Fruit fly (Drosophila melanogaster) whole organism, embryonic: ENCODE measurements around the gene CG10993.

Experiments used
- Antp ChIP-seq: fragments of 200-800 bp; sonication (Bioruptor generic); optimal IDR thresholded peaks from 3 replicates; lab custom pipeline; 2016; ENCODE audit warnings: missing biosample characterization, missing genetic modification characterization
- Asciz ChIP-seq: fragments of 200-800 bp; sonication (Bioruptor generic); optimal IDR thresholded peaks from 2 replicates; lab custom pipeline; 2017; ENCODE audit warnings: missing biosample characterization, mild to moderate bottlenecking, missing genetic modification characterization, missing genetic modification reagents
- Atf-2 ChIP-seq: fragments of 200-800 bp; sonication (Bioruptor generic); optimal IDR thresholded peaks from 2 replicates; lab custom pipeline; 2016; ENCODE audit warnings: missing biosample characterization, missing genetic modification characterization
- CG10959 ChIP-seq: fragments of 200-800 bp; sonication (Bioruptor generic); IDR thresholded peaks from 2 replicates; pipeline ENCODE4 v1.3.6; 2022; ENCODE audit warnings: missing biosample characterization, missing genetic modification characterization
- CG11247 ChIP-seq: fragments of 200-800 bp; sonication (Bioruptor generic); IDR thresholded peaks from 2 replicates; pipeline ENCODE4 v1.3.6; 2022; ENCODE audit warnings: missing biosample characterization, missing genetic modification characterization
- CG14860 ChIP-seq: fragments of 200-800 bp; sonication (Bioruptor generic); IDR thresholded peaks from 3 replicates; pipeline ENCODE4 v1.3.6; 2022; ENCODE audit warnings: missing biosample characterization, missing genetic modification characterization; ENCODE audit not compliant: partially characterized antibody
- CG17802 ChIP-seq: fragments of 200-800 bp; sonication (Bioruptor generic); optimal IDR thresholded peaks from 2 replicates; lab custom pipeline; 2018; ENCODE audit warnings: missing biosample characterization, mild to moderate bottlenecking, missing genetic modification characterization, moderate library complexity
- CG1792 ChIP-seq: fragments of 200-800 bp; sonication (Bioruptor generic); optimal IDR thresholded peaks from 2 replicates; lab custom pipeline; 2016; ENCODE audit warnings: missing biosample characterization, missing genetic modification characterization
- CG2712 ChIP-seq: fragments of 200-800 bp; optimal IDR thresholded peaks from 3 replicates; lab custom pipeline; 2019; ENCODE audit warnings: missing biosample characterization, mild to moderate bottlenecking, missing genetic modification characterization, moderate library complexity
- CG3163 ChIP-seq: fragments of 200-800 bp; sonication (Bioruptor generic); optimal IDR thresholded peaks from 3 replicates; lab custom pipeline; 2016; ENCODE audit warnings: missing biosample characterization, missing genetic modification characterization
- CG34224 ChIP-seq: fragments of 200-800 bp; sonication (Bioruptor generic); IDR thresholded peaks from 3 replicates; pipeline ENCODE4 v1.3.6; 2022; ENCODE audit warnings: missing biosample characterization, missing genetic modification characterization; ENCODE audit not compliant: partially characterized antibody
- CG34376 ChIP-seq: fragments of 200-800 bp; sonication (Bioruptor generic); optimal IDR thresholded peaks from 2 replicates; lab custom pipeline; 2018; ENCODE audit warnings: missing biosample characterization, mild to moderate bottlenecking, missing genetic modification characterization
- CG43689 ChIP-seq: fragments of 200-800 bp; sonication (Bioruptor generic); IDR thresholded peaks from 2 replicates; pipeline ENCODE4 v1.3.6; 2022; ENCODE audit warnings: missing biosample characterization, missing genetic modification characterization
- CG6683 ChIP-seq: fragments of 200-800 bp; sonication (Bioruptor generic); optimal IDR thresholded peaks from 2 replicates; lab custom pipeline; 2017; ENCODE audit warnings: missing biosample characterization, mild to moderate bottlenecking, missing genetic modification characterization, missing genetic modification reagents
- CG7963 ChIP-seq: fragments of 200-800 bp; sonication (Bioruptor generic); IDR thresholded peaks from 3 replicates; pipeline ENCODE4 v1.3.6; 2022; ENCODE audit warnings: missing biosample characterization, missing genetic modification characterization; ENCODE audit not compliant: partially characterized antibody
- CoRest ChIP-seq: fragments of 200-800 bp; sonication (Bioruptor generic); optimal IDR thresholded peaks from 3 replicates; lab custom pipeline; 2018; ENCODE audit warnings: missing biosample characterization, mild to moderate bottlenecking, missing genetic modification characterization, moderate library complexity
- D19B ChIP-seq: fragments of 200-800 bp; sonication (Bioruptor generic); optimal IDR thresholded peaks from 2 replicates; lab custom pipeline; 2017; ENCODE audit warnings: missing biosample characterization, mild to moderate bottlenecking, missing genetic modification characterization
- Dbx ChIP-seq: fragments of 200-800 bp; sonication (Bioruptor generic); IDR thresholded peaks from 3 replicates; pipeline ENCODE4 v1.3.6; 2022; ENCODE audit warnings: missing biosample characterization, missing genetic modification characterization
- Deaf1 ChIP-seq: fragments of 200-800 bp; optimal IDR thresholded peaks from 3 replicates; lab custom pipeline; 2019; ENCODE audit warnings: missing biosample characterization, mild to moderate bottlenecking, missing genetic modification characterization, moderate library complexity
- Elba2 ChIP-seq: fragments of 200-800 bp; sonication (Bioruptor generic); optimal IDR thresholded peaks from 3 replicates; lab custom pipeline; 2016; ENCODE audit warnings: missing biosample characterization, missing genetic modification characterization
- GATAe ChIP-seq: fragments of 200-800 bp; sonication (Bioruptor generic); conservative IDR thresholded peaks from 2 replicates; pipeline ENCODE4 v1.3.6; 2022; ENCODE audit warnings: missing biosample characterization, missing genetic modification characterization
- Hr78 ChIP-seq, 2 experiments: fragments of 200-800 bp in 1 of 2; fragments of >200 bp in 1 of 2; sonication (Bioruptor generic) in 1 of 2; optimal IDR thresholded peaks; 2 replicates each; lab custom pipeline; 2017 to 2019; ENCODE audit warnings: missing biosample characterization in 2 of 2, missing genetic modification characterization in 2 of 2, mild to moderate bottlenecking in 1 of 2, moderate library complexity in 1 of 2
- Hsf ChIP-seq: fragments of 200-800 bp; sonication (Bioruptor generic); optimal IDR thresholded peaks from 3 replicates; lab custom pipeline; 2016; ENCODE audit warnings: missing biosample characterization, missing genetic modification characterization
- Jarid2 ChIP-seq: fragments of 200-800 bp; sonication (Bioruptor generic); optimal IDR thresholded peaks from 3 replicates; lab custom pipeline; 2017; ENCODE audit warnings: mild to moderate bottlenecking, missing biosample characterization, missing genetic modification reagents, missing genetic modification characterization
- Mrtf ChIP-seq: fragments of 200-800 bp; sonication (Bioruptor generic); IDR thresholded peaks from 3 replicates; pipeline ENCODE4 v1.3.6; 2022; ENCODE audit warnings: missing biosample characterization, missing genetic modification characterization
- Nf-YB ChIP-seq: fragments of 200-800 bp; sonication (Bioruptor generic); optimal IDR thresholded peaks from 3 replicates; lab custom pipeline; 2019; ENCODE audit warnings: missing biosample characterization, mild to moderate bottlenecking, missing genetic modification characterization, moderate library complexity
- Ptx1 ChIP-seq: fragments of 200-800 bp; sonication (Bioruptor generic); IDR thresholded peaks from 2 replicates; pipeline ENCODE4 v1.3.6; 2022; ENCODE audit warnings: missing biosample characterization, missing genetic modification characterization
- abd-A ChIP-seq: fragments of 200-800 bp; sonication (Bioruptor generic); optimal IDR thresholded peaks from 3 replicates; lab custom pipeline; 2019; ENCODE audit warnings: missing biosample characterization, mild to moderate bottlenecking, missing genetic modification characterization, moderate library complexity
- ap ChIP-seq: fragments of 200-800 bp; sonication (Bioruptor generic); IDR thresholded peaks from 2 replicates; pipeline ENCODE4 v1.3.6; 2022; ENCODE audit warnings: missing biosample characterization, missing genetic modification characterization
- ara ChIP-seq: fragments of 200-800 bp; sonication (Bioruptor generic); IDR thresholded peaks from 2 replicates; pipeline ENCODE4 v1.3.6; 2022; ENCODE audit warnings: missing biosample characterization, missing genetic modification characterization
- az2 ChIP-seq: fragments of 200-800 bp; sonication (Bioruptor generic); optimal IDR thresholded peaks from 3 replicates; lab custom pipeline; 2016; ENCODE audit warnings: missing biosample characterization, missing genetic modification characterization
- ems ChIP-seq: fragments of 200-800 bp; sonication (Bioruptor generic); optimal IDR thresholded peaks from 3 replicates; lab custom pipeline; 2016; ENCODE audit warnings: missing biosample characterization, missing genetic modification characterization
- ewg ChIP-seq: fragments of 200-800 bp; sonication (Bioruptor generic); optimal IDR thresholded peaks from 3 replicates; lab custom pipeline; 2017; ENCODE audit warnings: mild to moderate bottlenecking, missing biosample characterization, missing genetic modification reagents, missing genetic modification characterization
- fd3F ChIP-seq: fragments of 200-800 bp; sonication (Bioruptor generic); optimal IDR thresholded peaks from 2 replicates; lab custom pipeline; 2018; ENCODE audit warnings: missing biosample characterization, mild to moderate bottlenecking, missing genetic modification characterization, moderate library complexity
- fu2 ChIP-seq: fragments of 200-800 bp; sonication (Bioruptor generic); optimal IDR thresholded peaks from 2 replicates; lab custom pipeline; 2016; ENCODE audit warnings: missing biosample characterization, missing genetic modification characterization
- gro ChIP-seq: fragments of 200-800 bp; sonication (Bioruptor generic); optimal IDR thresholded peaks from 2 replicates; lab custom pipeline; 2016; ENCODE audit warnings: missing biosample characterization, missing genetic modification characterization
- her ChIP-seq: fragments of 200-800 bp; sonication (Bioruptor generic); optimal IDR thresholded peaks from 2 replicates; lab custom pipeline; 2016; ENCODE audit warnings: missing biosample characterization, missing genetic modification characterization
- knrl ChIP-seq: fragments of 200-800 bp; sonication (Bioruptor generic); IDR thresholded peaks from 3 replicates; pipeline ENCODE4 v1.3.6; 2022; ENCODE audit warnings: missing biosample characterization, missing genetic modification characterization; ENCODE audit not compliant: partially characterized antibody
- otp ChIP-seq: fragments of 200-800 bp; sonication (Bioruptor generic); IDR thresholded peaks from 3 replicates; pipeline ENCODE4, ENCODE4 v1.3.6; 2022; ENCODE audit warnings: missing biosample characterization, missing genetic modification characterization
- pho ChIP-seq: fragments of 200-800 bp; sonication (Bioruptor generic); optimal IDR thresholded peaks from 2 replicates; lab custom pipeline; 2016; ENCODE audit warnings: missing biosample characterization, missing genetic modification characterization
- psq ChIP-seq: fragments of 200-800 bp; sonication (Bioruptor generic); optimal IDR thresholded peaks from 2 replicates; lab custom pipeline; 2017; ENCODE audit warnings: missing biosample characterization, missing genetic modification characterization
- pum ChIP-seq: fragments of 200-800 bp; sonication (Bioruptor generic); optimal IDR thresholded peaks from 2 replicates; lab custom pipeline; 2016; ENCODE audit warnings: missing biosample characterization, missing genetic modification characterization
- run ChIP-seq: fragments of 200-800 bp; sonication (Bioruptor generic); optimal IDR thresholded peaks from 3 replicates; lab custom pipeline; 2018; ENCODE audit warnings: missing biosample characterization, mild to moderate bottlenecking, missing genetic modification characterization
- salm ChIP-seq: fragments of 200-800 bp; sonication (Bioruptor generic); optimal IDR thresholded peaks from 2 replicates; lab custom pipeline; 2018; ENCODE audit warnings: missing biosample characterization, mild to moderate bottlenecking, missing genetic modification characterization
- sr ChIP-seq: fragments of 200-800 bp; sonication (Bioruptor generic); IDR thresholded peaks from 3 replicates; pipeline ENCODE4 v1.3.6; 2022; ENCODE audit warnings: missing biosample characterization, missing genetic modification characterization
- sug ChIP-seq: fragments of 200-800 bp; optimal IDR thresholded peaks from 2 replicates; lab custom pipeline; 2019; ENCODE audit warnings: missing biosample characterization, mild to moderate bottlenecking, missing genetic modification characterization, moderate library complexity
- tap ChIP-seq: fragments of 200-800 bp; optimal IDR thresholded peaks from 3 replicates; lab custom pipeline; 2019; ENCODE audit warnings: missing biosample characterization, mild to moderate bottlenecking, missing genetic modification characterization, moderate library complexity
- tgo ChIP-seq: fragments of 200-800 bp; sonication (Bioruptor generic); IDR thresholded peaks from 3 replicates; pipeline ENCODE4 v1.3.6; 2022; ENCODE audit warnings: missing biosample characterization, missing genetic modification characterization
- tna ChIP-seq: fragments of 200-800 bp; sonication (Bioruptor generic); IDR thresholded peaks from 2 replicates; pipeline ENCODE4 v1.3.6; 2022; ENCODE audit warnings: missing biosample characterization, missing genetic modification characterization; ENCODE audit not compliant: partially characterized antibody

The CG10993 gene

DNA sequence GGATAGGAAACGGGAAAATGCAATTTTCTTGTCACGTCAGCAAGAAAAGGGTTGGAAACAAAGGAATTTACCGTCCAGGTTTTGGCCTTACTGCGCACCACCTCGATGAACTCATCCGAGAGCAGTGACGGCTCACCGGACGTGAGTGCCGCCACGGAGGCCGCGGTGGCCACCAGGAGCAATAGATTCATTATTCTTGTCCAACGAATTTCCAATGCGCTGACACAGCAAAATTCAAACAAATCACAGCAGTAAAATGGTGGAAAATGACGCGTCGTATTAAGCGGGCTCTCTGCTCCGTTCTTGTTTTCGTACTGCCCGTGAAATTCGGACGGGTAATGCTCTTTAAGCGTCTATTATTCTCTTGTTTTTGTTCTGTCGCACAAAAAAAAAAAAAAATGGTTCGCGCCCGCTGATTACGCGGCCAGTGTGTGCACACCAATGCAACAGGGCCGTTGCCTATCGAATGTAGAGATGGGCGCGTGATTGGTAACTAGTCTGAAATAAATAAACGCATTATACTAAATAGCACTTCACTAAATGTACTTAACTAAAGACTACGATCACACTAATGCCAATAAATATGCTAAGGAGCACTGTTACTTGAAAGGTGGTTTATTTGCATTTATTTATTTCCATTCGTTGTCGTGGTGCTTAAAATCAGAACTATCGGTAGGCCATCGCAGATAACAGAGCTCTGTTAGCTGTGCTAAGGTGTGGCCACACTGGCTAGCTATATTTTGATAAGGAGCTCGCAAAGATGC lies 9.0 kb downstream of the CG10993 start, which contains the start of the genes CtsB and amrt (continued):
- TF ChIP-seq CG6683 (GFP tag; lab: Kevin White, UChicago) (no peak), az2 (GFP tag; lab: Kevin White, UChicago) (peak; percentile 14), Mrtf (no peak), CG1792 (GFP tag; lab: Kevin White, UChicago) (peak; percentile 42), CG7963 (GFP tag; lab: Robert Waterston, UW) (peak; percentile 55; the same call in 1 of the 3 replicates), CG17802 (peak; percentile 13), Hsf (peak; percentile 48), Ptx1 (GFP tag; lab: Robert Waterston, UW) (0 out of 2 replicates have a peak, but pooled peaks have one; percentile 51), gro (GFP tag; lab: Kevin White, UChicago) (peak; percentile 61), Nf-YB (GFP tag; lab: Kevin White, UChicago) (no peak), Hr78 (GFP tag; optimal IDR thresholded peaks at IDR 0.05; lab: Kevin White, UChicago) (no peak), run (tag; lab: Kevin White, UChicago) (no peak), ewg (GFP tag; lab: Kevin White, UChicago) (no peak), Atf-2 (GFP tag; lab: Kevin White, UChicago) (peak; percentile 41), GATAe (GFP tag; lab: Robert Waterston, UW) (peak; percentile 61; the same call in 1 of the 2 replicates), knrl (peak; percentile 92; the same call in 2 of the 3 replicates), abd-A (no peak), otp (no peak), tap (tag; lab: Kevin White, UChicago) (no peak), sr (GFP tag; lab: Robert Waterston, UW) (no peak), sug (tag; lab: Kevin White, UChicago) (peak; percentile 66), salm (tag; lab: Kevin White, UChicago) (no peak), tgo (GFP tag; lab: Robert Waterston, UW) (0 out of 3 replicates have a peak, but pooled peaks have one; percentile 28), Jarid2 (GFP tag; lab: Kevin White, UChicago) (peak; percentile 37), CG43689 (GFP tag; lab: Robert Waterston, UW) (no peak), fu2 (GFP tag; lab: Kevin White, UChicago) (peak; percentile 56), D19B (no peak), Antp (peak; percentile 45), CG3163 (peak; percentile 88), ap (GFP tag; lab: Robert Waterston, UW) (no peak), Dbx (GFP tag; lab: Robert Waterston, UW) (0 out of 3 replicates have a peak, but pooled peaks have one; percentile 48), CoRest (tag; lab: Kevin White, UChicago) (peak; percentile 65), CG10959 (GFP tag; lab: Robert Waterston, UW) (no peak), CG34224 (GFP tag; lab: Robert Waterston, UW) (peak; percentile 67; the same call in 2 of the 3 replicates), CG11247 (no peak), CG2712 (tag; lab: Kevin White, UChicago) (peak; percentile 55), tna (GFP tag; lab: Robert Waterston, UW) (no peak; the same call in 1 of the 2 replicates), pum (GFP tag; lab: Kevin White, UChicago) (peak; percentile 55), CG34376 (peak; percentile 51), fd3F (GFP tag; lab: Kevin White, UChicago) (no peak), Elba2 (GFP tag; lab: Kevin White, UChicago) (no peak), Asciz (GFP tag; lab: Kevin White, UChicago) (no peak), ara (GFP tag; lab: Robert Waterston, UW) (no peak), ems (GFP tag; lab: Kevin White, UChicago) (no peak), CG14860 (GFP tag; lab: Robert Waterston, UW) (peak; percentile 75), her (peak; percentile 37), Deaf1 (no peak), pho (peak; percentile 58), psq (no peak)
